Fruit fly (Drosophila melanogaster) whole organism: ENCODE measurements around the gene Ltn1.

Source experiments
- Dll ChIP-seq: fragments of >200 bp; optimal IDR thresholded peaks from 2 replicates; lab custom pipeline; 2017
- psq ChIP-seq: fragments of >200 bp; optimal IDR thresholded peaks from 2 replicates; lab custom pipeline; 2017
- usp ChIP-seq: fragments of >200 bp; optimal IDR thresholded peaks from 2 replicates; lab custom pipeline; 2017; ENCODE audit warnings: missing biosample characterization, missing genetic modification characterization, mixed read lengths

DNA sequence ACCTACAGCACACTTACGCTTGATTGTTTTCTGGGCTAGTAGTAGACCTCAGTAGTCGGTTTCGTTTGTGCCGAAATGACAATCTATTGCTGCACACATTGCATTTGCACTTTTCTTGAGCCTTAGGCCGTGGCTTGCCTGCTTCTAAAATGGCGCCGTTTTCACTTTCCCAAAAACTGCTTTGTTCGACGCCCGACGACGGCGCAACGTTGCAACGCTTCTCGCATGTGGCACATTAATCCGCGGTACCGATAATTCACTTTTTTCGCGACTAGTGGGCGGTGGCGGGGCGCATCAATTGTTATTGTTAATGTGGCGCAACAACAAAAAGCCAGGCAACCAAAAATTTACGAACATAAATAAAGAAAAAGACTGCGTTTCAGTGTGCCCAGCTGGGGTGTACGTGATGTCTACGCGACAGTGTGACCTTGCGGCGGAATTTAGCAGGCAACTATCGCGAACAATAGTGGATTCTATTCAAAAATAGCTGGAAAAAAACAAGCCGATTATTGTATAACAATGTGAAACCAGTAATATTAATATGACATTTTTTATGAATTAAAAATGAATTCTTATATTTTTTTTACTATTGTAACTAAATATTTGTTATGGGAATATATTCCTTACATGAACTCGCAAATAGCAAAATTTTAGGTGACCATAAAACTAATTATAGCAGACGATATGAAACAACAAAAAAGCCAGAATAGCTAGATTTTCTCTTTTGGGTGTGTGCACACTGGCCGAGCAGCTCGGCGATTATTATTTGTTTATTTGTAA is 46.5 kb upstream of the Ltn1 start, which contains the start of the genes ash1 and Taf6:
- TF ChIP-seq Dll (no peak), psq (lab: Kevin White, UChicago) (no peak), usp (GFP tag; lab: Kevin White, UChicago) (no peak)
